Fruit fly (Drosophila melanogaster) whole organism, embryonic: Measurements from ENCODE around the gene CG13285.

Experiments
- CG16813 ChIP-seq: fragments of 200-800 bp; sonication (Bioruptor generic); IDR thresholded peaks from 3 replicates; pipeline ENCODE4 v1.3.6; 2022; ENCODE audit warnings: missing biosample characterization, missing genetic modification characterization; ENCODE audit not compliant: partially characterized antibody
- CG18599 ChIP-seq: fragments of 200-800 bp; sonication (Bioruptor generic); optimal IDR thresholded peaks from 3 replicates; lab custom pipeline; 2017; ENCODE audit warnings: missing biosample characterization, missing genetic modification characterization, mild to moderate bottlenecking, moderate library complexity, missing genetic modification reagents
- CG6854 ChIP-seq: fragments of 200-800 bp; sonication (Bioruptor generic); optimal IDR thresholded peaks from 3 replicates; lab custom pipeline; 2017; ENCODE audit warnings: missing biosample characterization, mild to moderate bottlenecking, missing genetic modification characterization
- Camta ChIP-seq: fragments of 200-800 bp; sonication (Bioruptor generic); optimal IDR thresholded peaks from 2 replicates; lab custom pipeline; 2016; ENCODE audit warnings: missing biosample characterization, missing genetic modification characterization
- ac ChIP-seq: fragments of 200-800 bp; sonication (Bioruptor generic); optimal IDR thresholded peaks from 3 replicates; lab custom pipeline; 2017; ENCODE audit warnings: missing biosample characterization, mild to moderate bottlenecking, missing genetic modification characterization
- chn ChIP-seq: fragments of 200-800 bp; sonication (Bioruptor generic); optimal IDR thresholded peaks from 2 replicates; lab custom pipeline; 2016; ENCODE audit warnings: missing biosample characterization, missing genetic modification characterization
- lilli ChIP-seq: fragments of 200-800 bp; sonication (Bioruptor generic); optimal IDR thresholded peaks from 3 replicates; lab custom pipeline; 2016; ENCODE audit warnings: missing biosample characterization, missing genetic modification characterization
- lov ChIP-seq, 2 experiments: fragments of 200-800 bp in 1 of 2; fragments of >200 bp in 1 of 2; sonication (Bioruptor generic) in 1 of 2; IDR thresholded peaks in 1 of 2; optimal IDR thresholded peaks in 1 of 2; 2 replicates in 1 of 2; 3 replicates in 1 of 2; pipeline versions ENCODE4 v1.3.6 to Lab custom; 2017 to 2022; ENCODE audit warnings: missing biosample characterization in 1 of 2, missing genetic modification characterization in 1 of 2
- scrt ChIP-seq: fragments of 200-800 bp; sonication (Bioruptor generic); optimal IDR thresholded peaks from 2 replicates; lab custom pipeline; 2018; ENCODE audit warnings: missing biosample characterization, mild to moderate bottlenecking, missing genetic modification characterization, moderate library complexity
- toy ChIP-seq: fragments of 200-800 bp; sonication (Bioruptor generic); IDR thresholded peaks from 2 replicates; pipeline ENCODE4 v1.3.6; 2022; ENCODE audit warnings: missing biosample characterization, missing genetic modification characterization

- TF ChIP-seq lov (optimal IDR thresholded peaks at IDR 0.05; lab: Kevin White, UChicago) (no peak), lov (GFP tag; IDR thresholded peaks at IDR 0.05; lab: Robert Waterston, UW) (no peak), lilli (GFP tag; lab: Kevin White, UChicago) (peak; percentile 56), ac (GFP tag; lab: Kevin White, UChicago) (no peak), chn (no peak), toy (GFP tag; lab: Robert Waterston, UW) (no peak), scrt (GFP tag; lab: Kevin White, UChicago) (no peak), CG16813 (no peak), CG6854 (GFP tag; lab: Kevin White, UChicago) (no peak), Camta (GFP tag; lab: Kevin White, UChicago) (no peak), CG18599 (GFP tag; lab: Kevin White, UChicago) (no peak)
These were observed 18.8 kb upstream of the CG13285 start for dm6 chr3L:5554377-5554776.
